Fruit fly (Drosophila melanogaster) whole organism, embryonic: ENCODE data around the gene Fpgs1.
A peak's percentile ranks its signal among the peaks of the same experiment; 100 is the strongest.

Experiments
- Atf-2 ChIP-seq: fragments of 200-800 bp; sonication (Bioruptor generic); optimal IDR thresholded peaks from 2 replicates; lab custom pipeline; 2016; ENCODE audit warnings: missing biosample characterization, missing genetic modification characterization
- CG10979 ChIP-seq: fragments of 200-800 bp; sonication (Bioruptor generic); optimal IDR thresholded peaks from 2 replicates; lab custom pipeline; 2018; ENCODE audit warnings: missing biosample characterization, mild to moderate bottlenecking, missing genetic modification characterization, moderate library complexity
- CG11504 ChIP-seq: fragments of 200-800 bp; sonication (Bioruptor generic); optimal IDR thresholded peaks from 3 replicates; lab custom pipeline; 2019; ENCODE audit warnings: missing biosample characterization, mild to moderate bottlenecking, missing genetic modification characterization, moderate library complexity
- CG14667 ChIP-seq: fragments of 200-800 bp; sonication (Bioruptor generic); IDR thresholded peaks from 2 replicates; pipeline ENCODE4 v1.3.6; 2022; ENCODE audit warnings: missing biosample characterization, missing genetic modification characterization
- CG14710 ChIP-seq: fragments of 200-800 bp; sonication (Bioruptor generic); optimal IDR thresholded peaks from 3 replicates; lab custom pipeline; 2019; ENCODE audit warnings: missing biosample characterization, mild to moderate bottlenecking, missing genetic modification characterization, moderate library complexity
- CG17802 ChIP-seq: fragments of 200-800 bp; sonication (Bioruptor generic); optimal IDR thresholded peaks from 2 replicates; lab custom pipeline; 2018; ENCODE audit warnings: missing biosample characterization, mild to moderate bottlenecking, missing genetic modification characterization, moderate library complexity
- CG17912 ChIP-seq: fragments of 200-800 bp; sonication (Bioruptor generic); optimal IDR thresholded peaks from 2 replicates; lab custom pipeline; 2018; ENCODE audit warnings: missing biosample characterization, mild to moderate bottlenecking, missing genetic modification characterization
- CG31365 ChIP-seq: fragments of 200-800 bp; sonication (Bioruptor generic); optimal IDR thresholded peaks from 2 replicates; lab custom pipeline; 2018; ENCODE audit warnings: missing biosample characterization, mild to moderate bottlenecking, missing genetic modification characterization
- CG31441 ChIP-seq: fragments of 200-800 bp; sonication (Bioruptor generic); IDR thresholded peaks from 2 replicates; pipeline ENCODE4 v1.3.6; 2022; ENCODE audit warnings: missing biosample characterization, missing genetic modification characterization
- CG32767 ChIP-seq: fragments of 200-800 bp; sonication (Bioruptor generic); IDR thresholded peaks from 2 replicates; pipeline ENCODE4 v1.3.6; 2022; ENCODE audit warnings: missing biosample characterization, missing genetic modification characterization
- CG3995 ChIP-seq: fragments of 200-800 bp; sonication (Bioruptor generic); optimal IDR thresholded peaks from 3 replicates; lab custom pipeline; 2016; ENCODE audit warnings: missing biosample characterization, missing genetic modification characterization
- CG43689 ChIP-seq: fragments of 200-800 bp; sonication (Bioruptor generic); IDR thresholded peaks from 2 replicates; pipeline ENCODE4 v1.3.6; 2022; ENCODE audit warnings: missing biosample characterization, missing genetic modification characterization
- CG7556 ChIP-seq: fragments of 200-800 bp; sonication (Bioruptor generic); optimal IDR thresholded peaks from 2 replicates; lab custom pipeline; 2017; ENCODE audit warnings: missing biosample characterization, mild to moderate bottlenecking, missing genetic modification characterization
- CG8290 ChIP-seq, 3 experiments: fragments of 200-800 bp; sonication (Bioruptor generic); optimal IDR thresholded peaks; 2 replicates each; lab custom pipeline; 2016 to 2019; ENCODE audit warnings: missing biosample characterization in 3 of 3, missing genetic modification characterization in 3 of 3, mild to moderate bottlenecking in 2 of 3, moderate library complexity in 1 of 3
- CG9609 ChIP-seq: fragments of 200-800 bp; sonication (Bioruptor generic); optimal IDR thresholded peaks from 3 replicates; lab custom pipeline; 2016; ENCODE audit warnings: missing biosample characterization, missing genetic modification characterization
- D ChIP-seq, 2 experiments: fragments of 200-800 bp in 1 of 2; fragments of >200 bp in 1 of 2; sonication (Bioruptor generic) in 1 of 2; optimal IDR thresholded peaks; 2 replicates in 1 of 2; 3 replicates in 1 of 2; lab custom pipeline; 2017; ENCODE audit warnings: mild to moderate bottlenecking in 1 of 2, missing biosample characterization in 1 of 2, missing genetic modification characterization in 1 of 2, missing genetic modification reagents in 1 of 2
- Dfd ChIP-seq, 2 experiments: fragments of >200 bp; optimal IDR thresholded peaks; 2 replicates each; lab custom pipeline; 2017; ENCODE audit warnings: missing biosample characterization in 2 of 2, missing genetic modification characterization in 2 of 2
- HLH4C ChIP-seq: fragments of 200-800 bp; sonication (Bioruptor generic); IDR thresholded peaks from 3 replicates; pipeline ENCODE4 v1.3.6; 2022; ENCODE audit warnings: missing biosample characterization, missing genetic modification characterization; ENCODE audit not compliant: partially characterized antibody
- Hmr ChIP-seq: fragments of 200-800 bp; sonication (Bioruptor generic); optimal IDR thresholded peaks from 3 replicates; lab custom pipeline; 2017; ENCODE audit warnings: mild to moderate bottlenecking, missing biosample characterization, missing genetic modification reagents, missing genetic modification characterization
- Med ChIP-seq: fragments of 200-800 bp; sonication (Bioruptor generic); peaks from one replicate; lab custom pipeline; 2016; ENCODE audit warnings: missing biosample characterization, missing genetic modification characterization, mild to moderate bottlenecking, inconsistent platforms, moderate library complexity
- Sry-δ ChIP-seq: fragments of 200-800 bp; sonication (Bioruptor generic); optimal IDR thresholded peaks from 2 replicates; lab custom pipeline; 2016; ENCODE audit warnings: missing biosample characterization, missing genetic modification characterization
- Xrp1 ChIP-seq: fragments of 200-800 bp; sonication (Bioruptor generic); IDR thresholded peaks from 2 replicates; pipeline ENCODE4 v1.3.6; 2022; ENCODE audit warnings: missing biosample characterization, missing genetic modification characterization
- aop ChIP-seq: fragments of 200-800 bp; sonication (Bioruptor generic); IDR thresholded peaks from 2 replicates; pipeline ENCODE4 v1.3.6; 2022; ENCODE audit warnings: missing biosample characterization, missing genetic modification characterization
- bigmax ChIP-seq: fragments of 200-800 bp; sonication (Bioruptor generic); optimal IDR thresholded peaks from 2 replicates; lab custom pipeline; 2018; ENCODE audit warnings: missing biosample characterization, mild to moderate bottlenecking, missing genetic modification characterization
- bsh ChIP-seq, 2 experiments: fragments of 200-800 bp; sonication (Bioruptor generic); optimal IDR thresholded peaks; 2 replicates each; lab custom pipeline; 2017 to 2018; ENCODE audit warnings: mild to moderate bottlenecking in 2 of 2, missing biosample characterization in 2 of 2, missing genetic modification characterization in 2 of 2, moderate library complexity in 1 of 2
- dmrt11E ChIP-seq: fragments of 200-800 bp; sonication (Bioruptor generic); optimal IDR thresholded peaks from 3 replicates; lab custom pipeline; 2018; ENCODE audit warnings: missing biosample characterization, mild to moderate bottlenecking, missing genetic modification characterization, moderate library complexity
- dmrt99B ChIP-seq: fragments of 200-800 bp; sonication (Bioruptor generic); optimal IDR thresholded peaks from 2 replicates; lab custom pipeline; 2018; ENCODE audit warnings: missing biosample characterization, mild to moderate bottlenecking, missing genetic modification characterization, moderate library complexity
- gem ChIP-seq: fragments of 200-800 bp; sonication (Bioruptor generic); optimal IDR thresholded peaks from 2 replicates; lab custom pipeline; 2019; ENCODE audit warnings: missing biosample characterization, mild to moderate bottlenecking, missing genetic modification characterization, moderate library complexity
- grau ChIP-seq: fragments of 200-800 bp; optimal IDR thresholded peaks from 3 replicates; lab custom pipeline; 2019; ENCODE audit warnings: missing biosample characterization, mild to moderate bottlenecking, missing genetic modification characterization, moderate library complexity
- hkb ChIP-seq, 2 experiments: fragments of 200-800 bp in 1 of 2; fragments of >200 bp in 1 of 2; sonication (Bioruptor generic) in 1 of 2; IDR thresholded peaks in 1 of 2; optimal IDR thresholded peaks in 1 of 2; 2 replicates each; pipeline versions ENCODE4 v1.3.6 to Lab custom; 2017 to 2022; ENCODE audit warnings: missing biosample characterization in 1 of 2, missing genetic modification characterization in 1 of 2
- ind ChIP-seq: fragments of 200-800 bp; sonication (Bioruptor generic); optimal IDR thresholded peaks from 3 replicates; lab custom pipeline; 2016; ENCODE audit warnings: missing biosample characterization, missing genetic modification characterization
- lola ChIP-seq, 3 experiments: fragments of >200 bp in 2 of 3; fragments of 200-800 bp in 1 of 3; sonication (Bioruptor generic) in 1 of 3; optimal IDR thresholded peaks; 2 replicates each; lab custom pipeline; 2017 to 2019; ENCODE audit warnings: missing biosample characterization in 3 of 3, missing genetic modification characterization in 3 of 3, mild to moderate bottlenecking in 1 of 3, moderate library complexity in 1 of 3
- pan ChIP-seq, 4 experiments: fragments of >200 bp in 3 of 4; fragments of 200-800 bp in 1 of 4; sonication (Bioruptor generic) in 1 of 4; optimal IDR thresholded peaks in 3 of 4; IDR thresholded peaks in 1 of 4; 2 replicates each; pipeline versions ENCODE4 v1.3.6 to Lab custom; 2017 to 2022; ENCODE audit warnings: missing biosample characterization in 2 of 4, missing genetic modification characterization in 2 of 4, mixed read lengths in 1 of 4
- pb ChIP-seq: fragments of 200-800 bp; sonication (Bioruptor generic); optimal IDR thresholded peaks from 3 replicates; lab custom pipeline; 2016; ENCODE audit warnings: missing biosample characterization, missing genetic modification characterization
- pros ChIP-seq: fragments of 200-800 bp; sonication (Bioruptor generic); optimal IDR thresholded peaks from 3 replicates; lab custom pipeline; 2019; ENCODE audit warnings: missing biosample characterization, mild to moderate bottlenecking, missing genetic modification characterization, moderate library complexity
- row ChIP-seq: fragments of 200-800 bp; sonication (Bioruptor generic); IDR thresholded peaks from 3 replicates; pipeline ENCODE4 v1.3.6; 2022; ENCODE audit warnings: missing biosample characterization, missing genetic modification characterization
- sens ChIP-seq: fragments of 200-800 bp; sonication (Bioruptor generic); peaks from one replicate; lab custom pipeline; 2016; ENCODE audit warnings: missing biosample characterization, missing genetic modification characterization
- ttk ChIP-seq: fragments of 200-800 bp; sonication (Bioruptor generic); IDR thresholded peaks from 2 replicates; pipeline ENCODE4 v2.1.2; 2022; ENCODE audit warnings: missing biosample characterization, missing genetic modification characterization
- unpg ChIP-seq: fragments of 200-800 bp; sonication (Bioruptor generic); optimal IDR thresholded peaks from 3 replicates; lab custom pipeline; 2018; ENCODE audit warnings: missing biosample characterization, mild to moderate bottlenecking, missing genetic modification characterization, moderate library complexity

Gene Fpgs1

dm6 chrX:12623992-12624391 lies 12.3 kb downstream of the Fpgs1 start, which contains the start of gene CG15728:
Gene CG15728, plus strand, starts transcription at chrX:12624292.
- no peak for TF ChIP-seq pan (optimal IDR thresholded peaks at IDR 0.05; lab: Kevin White, UChicago)
- no peak for TF ChIP-seq pan (GFP tag; optimal IDR thresholded peaks at IDR 0.05 in 1 of 2, IDR thresholded peaks at IDR 0.05 in 1 of 2)
- no peak for TF ChIP-seq pb
- TF ChIP-seq CG17802 (tag; lab: Kevin White, UChicago): peak; percentile 7

- TF ChIP-seq D (optimal IDR thresholded peaks at IDR 0.05; lab: Kevin White, UChicago) (no peak), D (GFP tag; optimal IDR thresholded peaks at IDR 0.05; lab: Kevin White, UChicago) (no peak), grau (tag; lab: Kevin White, UChicago) (peak; percentile 80), row (GFP tag; lab: Robert Waterston, UW) (peak; percentile 55), dmrt99B (tag; lab: Kevin White, UChicago) (peak; percentile 30), Sry-δ (GFP tag; lab: Kevin White, UChicago) (no peak), sens (peak; percentile 53), CG11504 (tag; lab: Kevin White, UChicago) (peak; percentile 20), CG9609 (no peak), dmrt11E (tag; lab: Kevin White, UChicago) (peak; percentile 28), Xrp1 (GFP tag; lab: Robert Waterston, UW) (peak; percentile 28; the same call in 1 of the 2 replicates), CG14710 (peak; percentile 16), lola (GFP tag; optimal IDR thresholded peaks at IDR 0.05; lab: Kevin White, UChicago) (peak in 1 of 3 experiments; percentile 24), ind (GFP tag; lab: Kevin White, UChicago) (no peak), ttk (GFP tag; lab: Robert Waterston, UW) (no peak), Dfd (GFP tag; optimal IDR thresholded peaks at IDR 0.05; lab: Kevin White, UChicago) (no peak), CG7556 (GFP tag; lab: Kevin White, UChicago) (no peak), bigmax (GFP tag; lab: Kevin White, UChicago) (peak; percentile 82), unpg (peak; percentile 28), Atf-2 (no peak), CG31441 (peak; percentile 13; the same call in 1 of the 2 replicates), bsh (GFP tag; optimal IDR thresholded peaks at IDR 0.05; lab: Kevin White, UChicago) (peak in 1 of 2 experiments; percentile 8), CG31365 (tag; lab: Kevin White, UChicago) (peak; percentile 67), HLH4C (GFP tag; lab: Robert Waterston, UW) (no peak), CG43689 (GFP tag; lab: Robert Waterston, UW) (no peak), gem (tag; lab: Kevin White, UChicago) (peak; percentile 16), CG14667 (GFP tag; lab: Robert Waterston, UW) (no peak), CG17912 (GFP tag; lab: Kevin White, UChicago) (no peak), aop (no peak), Med (GFP tag; lab: Kevin White, UChicago) (peak; percentile 18), CG8290 (GFP tag; optimal IDR thresholded peaks at IDR 0.05; lab: Kevin White, UChicago) (peak; percentile 31), CG8290 (tag; optimal IDR thresholded peaks at IDR 0.05; lab: Kevin White, UChicago) (no peak), Hmr (no peak), CG3995 (no peak), CG32767 (GFP tag; lab: Robert Waterston, UW) (no peak), hkb (optimal IDR thresholded peaks at IDR 0.05; lab: Kevin White, UChicago) (no peak), hkb (GFP tag; IDR thresholded peaks at IDR 0.05; lab: Robert Waterston, UW) (no peak), pros (GFP tag; lab: Kevin White, UChicago) (peak; percentile 41), CG10979 (tag; lab: Kevin White, UChicago) (peak; percentile 20)
These were observed 14.1 kb downstream of the Fpgs1 start for dm6 chrX:12625594-12626274.
